Worm (Caenorhabditis elegans): ENCODE measurements around the gene ZK185.5.

Gene ZK185.5

DNA sequence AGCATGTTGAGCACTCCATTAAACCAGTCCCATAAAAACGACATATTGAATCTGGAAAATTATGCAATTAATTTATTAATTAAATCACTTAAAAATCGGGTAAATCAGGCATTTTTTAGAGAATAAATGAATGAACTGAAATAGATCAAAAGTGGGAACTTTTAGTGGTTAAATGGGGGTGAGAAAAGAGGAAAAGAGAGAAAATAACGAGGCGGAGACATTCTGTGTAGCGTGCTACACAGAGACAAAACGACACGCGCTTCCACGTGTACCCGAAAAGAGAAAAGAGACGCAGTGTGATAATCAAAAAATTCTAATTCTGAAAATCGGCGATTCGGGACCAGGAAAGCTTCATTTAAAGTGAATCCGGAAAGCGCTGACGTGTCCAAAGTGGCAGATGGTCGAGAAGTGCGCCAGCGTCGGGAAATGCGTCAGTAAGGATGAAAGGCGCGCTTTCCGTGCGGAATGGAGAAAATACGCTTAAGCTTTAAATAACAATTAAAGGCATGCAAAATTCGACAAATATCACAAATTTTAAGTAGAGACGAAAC, 32.4 kb downstream of the ZK185.5 start, which contains the start of gene sar-1 (continued):
- TF ChIP-seq ets-5 (GFP tag; IDR thresholded peaks at IDR 0.05), result no peak
- TF ChIP-seq blmp-1 (tag; optimal IDR thresholded peaks at IDR 0.05), result peak; percentile 45
- TF ChIP-seq nhr-90 (tag; optimal IDR thresholded peaks at IDR 0.05; ENCODE audit: poor library complexity), result peak; percentile 77
- TF ChIP-seq xbp-1 (tag; optimal IDR thresholded peaks at IDR 0.05), result peak; percentile 93
- no peak for TF ChIP-seq ces-1 (GFP tag; optimal IDR thresholded peaks at IDR 0.05)
- no peak for TF ChIP-seq fkh-4 (tag; optimal IDR thresholded peaks at IDR 0.05; ENCODE audit: borderline replicate concordance)
- TF ChIP-seq ama-1 (optimal IDR thresholded peaks at IDR 0.05), result no peak
- peak; percentile 48 for TF ChIP-seq skn-1 (tag; optimal IDR thresholded peaks at IDR 0.05)
- no peak for TF ChIP-seq unc-62 (GFP tag; optimal IDR thresholded peaks at IDR 0.05)
- peak; percentile 69 for TF ChIP-seq sup-37 (GFP tag; optimal IDR thresholded peaks at IDR 0.05)
- no peak for TF ChIP-seq ceh-90 (tag; optimal IDR thresholded peaks at IDR 0.05)
- TF ChIP-seq hlh-4 (tag; optimal IDR thresholded peaks at IDR 0.05), result no peak
- peak; percentile 74 for TF ChIP-seq isw-1 (GFP tag; IDR thresholded peaks at IDR 0.05)
- peak; percentile 18 for TF ChIP-seq efl-3 (GFP tag; optimal IDR thresholded peaks at IDR 0.05)
- TF ChIP-seq unc-98 (GFP tag; IDR thresholded peaks at IDR 0.05), result no peak
- TF ChIP-seq C34B4.2 (tag; optimal IDR thresholded peaks at IDR 0.05), result no peak
- TF ChIP-seq nhr-84 (tag; optimal IDR thresholded peaks at IDR 0.05), result no peak
- no peak for TF ChIP-seq alr-1 (tag; optimal IDR thresholded peaks at IDR 0.05; ENCODE audit: borderline replicate concordance)
- peak; percentile 88 for TF ChIP-seq lin-14 (GFP tag; optimal IDR thresholded peaks at IDR 0.05)
- TF ChIP-seq egl-27 (tag; optimal IDR thresholded peaks at IDR 0.05), result no peak
- TF ChIP-seq lin-13 (GFP tag; optimal IDR thresholded peaks at IDR 0.05), result peak; percentile 81
- peak; percentile 91 for TF ChIP-seq rnt-1 (tag; optimal IDR thresholded peaks at IDR 0.05)
- no peak; the same call in 1 of the 2 replicates for TF ChIP-seq mab-9 (GFP tag; IDR thresholded peaks at IDR 0.05)
- TF ChIP-seq mep-1 (tag; optimal IDR thresholded peaks at IDR 0.05), result peak; percentile 95
- no peak for TF ChIP-seq ceh-63 (GFP tag; optimal IDR thresholded peaks at IDR 0.05)
- no peak for TF ChIP-seq tlp-1 (tag; optimal IDR thresholded peaks at IDR 0.05)
- TF ChIP-seq irx-1 (tag; optimal IDR thresholded peaks at IDR 0.05), result peak; percentile 85
- peak; percentile 88 for TF ChIP-seq unc-86 (tag; optimal IDR thresholded peaks at IDR 0.05)
- TF ChIP-seq swsn-7 (tag; optimal IDR thresholded peaks at IDR 0.05), result peak; percentile 90
- TF ChIP-seq pqm-1 (tag; optimal IDR thresholded peaks at IDR 0.05), result no peak
- peak; percentile 85 for TF ChIP-seq egl-13 (tag; optimal IDR thresholded peaks at IDR 0.05)
- no peak for TF ChIP-seq Y116A8C.19 (tag; optimal IDR thresholded peaks at IDR 0.05; ENCODE audit: borderline replicate concordance)
- peak; percentile 63 for TF ChIP-seq lin-15B (tag; optimal IDR thresholded peaks at IDR 0.05)
- TF ChIP-seq ceh-82 (tag; optimal IDR thresholded peaks at IDR 0.05), result peak; percentile 73 to 80 (median 80)
- peak; percentile 86 for TF ChIP-seq nhr-20 (tag; optimal IDR thresholded peaks at IDR 0.05)
- TF ChIP-seq vab-15 (tag; optimal IDR thresholded peaks at IDR 0.05), result no peak
- no peak for TF ChIP-seq mef-2 (tag; optimal IDR thresholded peaks at IDR 0.05)
- peak in 1 of 2 experiments; percentile 45 for TF ChIP-seq mdl-1 (tag; optimal IDR thresholded peaks at IDR 0.05)
- peak; percentile 91 for TF ChIP-seq dsc-1 (tag; optimal IDR thresholded peaks at IDR 0.05)
- peak; percentile 73 for TF ChIP-seq C16A3.4 (tag; optimal IDR thresholded peaks at IDR 0.05)
- TF ChIP-seq snpc-4 (tag; optimal IDR thresholded peaks at IDR 0.05), result peak; percentile 41
- peak; percentile 54 for TF ChIP-seq fkh-10 (GFP tag; optimal IDR thresholded peaks at IDR 0.05)
- no peak for TF ChIP-seq nhr-28 (tag; optimal IDR thresholded peaks at IDR 0.05)
- peak; percentile 60 for TF ChIP-seq sox-4 (tag; optimal IDR thresholded peaks at IDR 0.05)
- peak; percentile 90 for TF ChIP-seq snu-23 (GFP tag; optimal IDR thresholded peaks at IDR 0.05)
